Worm (Caenorhabditis elegans): ENCODE measurements around the gene F09B12.7.

The F09B12.7 gene

DNA sequence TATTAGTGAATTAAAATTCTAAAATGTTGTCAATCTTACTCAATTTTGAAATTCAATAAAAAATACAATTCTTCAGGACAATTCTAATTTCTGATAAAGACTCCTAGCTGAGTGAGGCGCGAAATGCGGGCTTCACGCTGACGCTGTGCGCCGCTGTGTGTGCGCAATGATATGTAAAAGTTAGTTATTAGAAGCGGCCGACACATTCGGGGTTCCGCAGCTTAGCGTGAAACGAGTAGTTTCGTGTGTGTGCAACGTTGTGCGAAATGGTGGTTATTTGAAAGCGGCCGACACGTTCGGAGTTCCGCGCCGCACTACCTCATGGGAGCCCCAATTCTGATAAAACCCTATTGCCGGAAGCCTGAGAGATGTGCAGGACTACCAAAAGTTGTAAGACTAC, 19.7 kb downstream of the F09B12.7 start:
- no peak for TF ChIP-seq pha-2 (tag; optimal IDR thresholded peaks at IDR 0.05)
- no peak for TF ChIP-seq sdc-2 (tag; optimal IDR thresholded peaks at IDR 0.05)
- TF ChIP-seq pat-9 (tag; optimal IDR thresholded peaks at IDR 0.05): no peak
- no peak for TF ChIP-seq Y22D7AL.16 (tag; optimal IDR thresholded peaks at IDR 0.05)
- TF ChIP-seq ets-4 (tag; optimal IDR thresholded peaks at IDR 0.05): no peak
- no peak for TF ChIP-seq odd-2 (tag; optimal IDR thresholded peaks at IDR 0.05)
- TF ChIP-seq ceh-14 (tag; optimal IDR thresholded peaks at IDR 0.05): no peak
- TF ChIP-seq ceh-34 (tag; optimal IDR thresholded peaks at IDR 0.05): no peak
- no peak for TF ChIP-seq fkh-6 (tag; optimal IDR thresholded peaks at IDR 0.05)
- no peak for TF ChIP-seq rnt-1 (tag; optimal IDR thresholded peaks at IDR 0.05)
- TF ChIP-seq unc-55 (GFP tag; optimal IDR thresholded peaks at IDR 0.05): no peak
- TF ChIP-seq ceh-24 (tag; optimal IDR thresholded peaks at IDR 0.05): no peak
- no peak for TF ChIP-seq tbx-7 (tag; optimal IDR thresholded peaks at IDR 0.05)
- no peak for TF ChIP-seq pqm-1 (tag; optimal IDR thresholded peaks at IDR 0.05)
- no peak for TF ChIP-seq ref-2 (tag; optimal IDR thresholded peaks at IDR 0.05)
- TF ChIP-seq che-1 (tag; optimal IDR thresholded peaks at IDR 0.05): no peak
- TF ChIP-seq C38D4.7 (GFP tag; optimal IDR thresholded peaks at IDR 0.05): no peak
- no peak for TF ChIP-seq pax-1 (tag; optimal IDR thresholded peaks at IDR 0.05)
- no peak for TF ChIP-seq dmd-4 (tag; optimal IDR thresholded peaks at IDR 0.05; ENCODE audit: borderline replicate concordance)

DNA sequence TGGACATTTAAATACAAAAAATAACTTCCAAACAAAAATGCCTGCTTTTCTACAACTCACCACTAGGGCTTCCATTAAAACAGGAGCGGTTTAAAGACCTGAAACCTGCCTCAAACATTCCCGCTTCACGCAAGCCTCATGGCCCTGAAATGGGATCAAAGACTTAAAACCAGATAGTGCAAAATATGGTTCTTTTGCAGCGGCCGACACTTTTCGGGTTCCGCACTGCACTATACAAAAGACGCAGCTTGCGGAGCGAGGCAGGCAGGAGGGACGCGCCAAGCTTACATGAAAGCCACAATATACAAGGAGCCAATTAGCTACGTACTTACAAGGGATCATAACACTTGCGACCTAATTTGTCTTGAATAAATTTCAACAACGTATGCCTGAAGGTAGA, 21.4 kb downstream of the F09B12.7 start:
- TF ChIP-seq elt-4 (tag; optimal IDR thresholded peaks at IDR 0.05) (no peak), lim-6 (tag; optimal IDR thresholded peaks at IDR 0.05) (no peak), ceh-24 (tag; optimal IDR thresholded peaks at IDR 0.05) (no peak), Y22D7AL.16 (tag; optimal IDR thresholded peaks at IDR 0.05) (no peak), T23F11.4 (GFP tag; optimal IDR thresholded peaks at IDR 0.05) (no peak)

DNA sequence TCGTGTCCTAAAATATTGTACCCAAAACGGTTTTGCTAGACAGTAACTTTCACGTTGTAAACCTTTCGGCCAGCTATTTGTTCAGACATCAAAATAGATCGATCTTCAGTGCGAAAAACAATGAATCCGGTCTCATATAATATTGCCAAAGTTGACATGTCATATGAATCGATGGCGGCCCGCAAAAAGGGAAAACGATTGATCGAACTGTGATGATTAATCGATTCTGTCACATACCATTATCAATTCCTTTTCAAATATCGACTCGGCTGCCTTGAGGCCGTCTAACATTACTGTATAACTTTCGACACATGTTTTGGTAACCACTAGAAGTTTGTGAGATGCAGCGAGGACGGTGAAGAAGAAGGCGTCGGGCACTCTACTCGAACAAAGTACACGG, 22.0 kb downstream of the F09B12.7 start:
- TF ChIP-seq ceh-18 (tag; optimal IDR thresholded peaks at IDR 0.05) (no peak), tbx-7 (tag; optimal IDR thresholded peaks at IDR 0.05) (no peak), K02D7.2 (tag; optimal IDR thresholded peaks at IDR 0.05) (no peak), fax-1 (tag; optimal IDR thresholded peaks at IDR 0.05) (no peak), ceh-45 (GFP tag; IDR thresholded peaks at IDR 0.05) (no peak)

DNA sequence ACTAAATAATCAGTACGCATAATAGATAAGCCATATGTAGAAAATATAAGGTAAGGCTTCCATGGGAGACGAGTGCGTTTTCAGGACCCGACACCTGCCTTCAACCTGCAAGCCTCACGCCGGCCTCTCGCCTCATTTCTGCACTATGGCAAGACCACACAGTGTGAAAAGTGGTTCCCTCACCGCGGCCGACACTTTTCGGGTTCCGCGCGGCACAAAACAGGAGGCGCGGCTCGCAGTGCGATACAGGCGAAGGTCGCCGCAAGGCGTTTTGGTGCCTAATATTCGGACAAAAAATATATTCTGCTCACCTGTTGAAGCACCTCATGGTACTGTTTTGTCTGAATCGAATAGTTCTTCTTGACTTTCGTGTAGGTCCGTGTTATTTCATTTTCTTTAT, 24.7 kb downstream of the F09B12.7 start:
- TF ChIP-seq sox-4 (tag; optimal IDR thresholded peaks at IDR 0.05): no peak
- no peak for TF ChIP-seq hlh-30 (tag; optimal IDR thresholded peaks at IDR 0.05; ENCODE audit: insufficient read depth)
- TF ChIP-seq ceh-2 (tag; optimal IDR thresholded peaks at IDR 0.05): no peak
- no peak for TF ChIP-seq hlh-6 (tag; optimal IDR thresholded peaks at IDR 0.05)
- TF ChIP-seq npax-4 (tag; optimal IDR thresholded peaks at IDR 0.05): no peak
- no peak for TF ChIP-seq ceh-6 (GFP tag; optimal IDR thresholded peaks at IDR 0.05)
- no peak for TF ChIP-seq sdc-2 (tag; optimal IDR thresholded peaks at IDR 0.05)
- TF ChIP-seq pha-4 (tag; optimal IDR thresholded peaks at IDR 0.05): no peak
- TF ChIP-seq pros-1 (tag; optimal IDR thresholded peaks at IDR 0.05): no peak
- TF ChIP-seq lim-6 (tag; optimal IDR thresholded peaks at IDR 0.05): no peak
- no peak for TF ChIP-seq mec-3 (tag; optimal IDR thresholded peaks at IDR 0.05; ENCODE audit: borderline replicate concordance)
- TF ChIP-seq elt-2 (tag; optimal IDR thresholded peaks at IDR 0.05): no peak
- TF ChIP-seq madf-2 (tag; optimal IDR thresholded peaks at IDR 0.05): no peak
- no peak for TF ChIP-seq hlh-13 (GFP tag; optimal IDR thresholded peaks at IDR 0.05)
